Worm (Caenorhabditis elegans): ENCODE results near the gene Y44A6B.3.

- TF ChIP-seq klf-2 (GFP tag; conservative IDR thresholded peaks at IDR 0.05) (no peak), med-1 (GFP tag; optimal IDR thresholded peaks at IDR 0.05; ENCODE audit: insufficient read depth) (no peak), ztf-23 (GFP tag; IDR thresholded peaks at IDR 0.05) (no peak), ztf-29 (GFP tag; IDR thresholded peaks at IDR 0.05) (no peak)
Observed at ce11 chrV:20594746-20595145, 43.5 kb downstream of the Y44A6B.3 start, which contains the start of gene F26F2.10.
